Fruit fly (Drosophila melanogaster) whole organism, pupa: Measurements from ENCODE around the gene CG18048.

Source experiments
- CG17806 ChIP-seq: fragments of 200-800 bp; sonication (Bioruptor generic); optimal IDR thresholded peaks from 2 replicates; lab custom pipeline; 2018; ENCODE audit warnings: missing biosample characterization, mild to moderate bottlenecking, missing genetic modification characterization, moderate library complexity
- CG4496 ChIP-seq: fragments of 200-800 bp; sonication (Bioruptor generic); IDR thresholded peaks from 3 replicates; pipeline ENCODE4 v1.3.6; 2022; ENCODE audit warnings: missing biosample characterization, missing genetic modification characterization
- D1 ChIP-seq: fragments of 200-800 bp; sonication (Bioruptor generic); optimal IDR thresholded peaks from 2 replicates; lab custom pipeline; 2018; ENCODE audit warnings: missing biosample characterization, mild to moderate bottlenecking, missing genetic modification characterization, moderate library complexity
- EcR ChIP-seq: fragments of 200-800 bp; sonication (Bioruptor generic); optimal IDR thresholded peaks from 3 replicates; lab custom pipeline; 2019; ENCODE audit warnings: missing biosample characterization, missing genetic modification characterization, mild to moderate bottlenecking, moderate library complexity, missing genetic modification reagents
- Snoo ChIP-seq: fragments of 200-800 bp; sonication (Bioruptor generic); optimal IDR thresholded peaks from 3 replicates; lab custom pipeline; 2017; ENCODE audit warnings: missing biosample characterization, mild to moderate bottlenecking, missing genetic modification characterization, inconsistent platforms

DNA sequence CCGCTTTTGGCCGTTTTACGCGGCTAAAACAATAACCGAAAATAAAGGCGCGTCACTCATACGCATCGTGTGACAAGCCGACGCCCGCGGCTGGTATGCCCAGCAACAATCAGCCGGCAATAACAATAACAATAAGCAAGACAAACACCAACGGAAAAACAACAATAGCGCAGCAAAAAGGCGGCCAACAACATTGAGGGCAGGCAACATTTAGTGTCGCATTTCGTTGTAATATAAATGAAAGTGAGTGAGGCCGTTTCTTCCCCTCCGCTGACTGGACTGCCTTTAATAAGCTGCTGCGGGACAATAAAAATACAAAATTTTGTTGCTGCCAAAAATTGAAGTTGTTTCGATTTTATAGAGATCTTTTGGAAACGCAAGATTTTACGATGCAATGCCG is 48.7 kb upstream of the CG18048 start:
- TF ChIP-seq CG4496, result no peak
- no peak for TF ChIP-seq D1 (tag; lab: Kevin White, UChicago)
- TF ChIP-seq Snoo (tag; lab: Kevin White, UChicago), result no peak
- no peak for TF ChIP-seq CG17806 (tag; lab: Kevin White, UChicago)
- no peak for TF ChIP-seq EcR (GFP tag; lab: Kevin White, UChicago)
